Worm (Caenorhabditis elegans): ENCODE measurements around the gene ogdh-2.

ogdh-2 gene

ce11 chrV:12194275-12194674, at the start of gene ogdh-2:
ogdh-2 (plus strand) TSS chrV:12194507.
- TF ChIP-seq sma-3 (GFP tag; optimal IDR thresholded peaks at IDR 0.05) (peak; percentile 48), gmeb-1 (tag; optimal IDR thresholded peaks at IDR 0.05) (no peak), ceh-16 (tag; optimal IDR thresholded peaks at IDR 0.05) (peak; percentile 39), lsy-2 (tag; optimal IDR thresholded peaks at IDR 0.05) (peak in 1 of 2 experiments; percentile 13), nhr-21 (tag; optimal IDR thresholded peaks at IDR 0.05) (peak; percentile 6), nhr-77 (tag; optimal IDR thresholded peaks at IDR 0.05) (no peak), crh-2 (tag; optimal IDR thresholded peaks at IDR 0.05) (no peak), mbf-1 (tag; optimal IDR thresholded peaks at IDR 0.05) (no peak), aly-2 (tag; optimal IDR thresholded peaks at IDR 0.05) (no peak), ZK546.5 (tag; optimal IDR thresholded peaks at IDR 0.05) (no peak), fos-1 (tag; optimal IDR thresholded peaks at IDR 0.05) (peak; percentile 10), lin-11 (tag; optimal IDR thresholded peaks at IDR 0.05) (no peak), egl-27 (tag; optimal IDR thresholded peaks at IDR 0.05) (no peak), nhr-25 (tag; optimal IDR thresholded peaks at IDR 0.05) (peak; percentile 40), mdl-1 (tag; optimal IDR thresholded peaks at IDR 0.05) (no peak)

ce11 chrV:12150607-12151006, 43.7 kb upstream of the ogdh-2 start, which contains the start of gene che-11:
che-11 (minus strand) TSS chrV:12150707.
- TF ChIP-seq sma-3 (GFP tag; optimal IDR thresholded peaks at IDR 0.05) = no peak
- no peak for TF ChIP-seq nhr-77 (tag; optimal IDR thresholded peaks at IDR 0.05)
- TF ChIP-seq unc-55 (GFP tag; optimal IDR thresholded peaks at IDR 0.05) = no peak
- TF ChIP-seq R02D3.7 (tag; optimal IDR thresholded peaks at IDR 0.05) = no peak
- no peak for TF ChIP-seq egl-27 (tag; optimal IDR thresholded peaks at IDR 0.05)
- TF ChIP-seq snpc-4 (tag; optimal IDR thresholded peaks at IDR 0.05) = no peak
- TF ChIP-seq unc-39 (tag; optimal IDR thresholded peaks at IDR 0.05) = no peak
- TF ChIP-seq nhr-23 (tag; optimal IDR thresholded peaks at IDR 0.05) = no peak
- TF ChIP-seq mbf-1 (tag; optimal IDR thresholded peaks at IDR 0.05) = no peak
- no peak for TF ChIP-seq ceh-82 (tag; optimal IDR thresholded peaks at IDR 0.05)
- no peak for TF ChIP-seq alr-1 (tag; optimal IDR thresholded peaks at IDR 0.05)
- TF ChIP-seq nhr-10 (tag; optimal IDR thresholded peaks at IDR 0.05) = no peak
- no peak for TF ChIP-seq ztf-1 (GFP tag; conservative IDR thresholded peaks at IDR 0.05)
- TF ChIP-seq aly-2 (tag; optimal IDR thresholded peaks at IDR 0.05) = no peak
- TF ChIP-seq ceh-16 (tag; optimal IDR thresholded peaks at IDR 0.05) = no peak
- no peak for TF ChIP-seq skn-1 (tag; optimal IDR thresholded peaks at IDR 0.05)
- TF ChIP-seq F13H6.1 (tag; optimal IDR thresholded peaks at IDR 0.05) = no peak

ce11 chrV:12152857-12153256, 41.5 kb upstream of the ogdh-2 start, which contains the start of gene C27A7.8:
C27A7.8 (plus strand) TSS chrV:12153157.
- TF ChIP-seq nhr-237 (tag; optimal IDR thresholded peaks at IDR 0.05) = no peak
- TF ChIP-seq nhr-77 (tag; optimal IDR thresholded peaks at IDR 0.05) = no peak
- no peak for TF ChIP-seq ama-1 (optimal IDR thresholded peaks at IDR 0.05)
- TF ChIP-seq nhr-21 (tag; optimal IDR thresholded peaks at IDR 0.05) = no peak

ce11 chrV:12153784-12154183, 40.5 kb upstream of the ogdh-2 start:
- TF ChIP-seq blmp-1 (tag; optimal IDR thresholded peaks at IDR 0.05; ENCODE audit: insufficient read depth) = no peak
- no peak for TF ChIP-seq fos-1 (tag; optimal IDR thresholded peaks at IDR 0.05)
- TF ChIP-seq nhr-77 (tag; optimal IDR thresholded peaks at IDR 0.05) = no peak
- TF ChIP-seq zag-1 (tag; optimal IDR thresholded peaks at IDR 0.05) = no peak
- TF ChIP-seq dmd-4 (tag; optimal IDR thresholded peaks at IDR 0.05) = no peak
- no peak for TF ChIP-seq snpc-4 (tag; optimal IDR thresholded peaks at IDR 0.05)
- TF ChIP-seq ceh-82 (tag; optimal IDR thresholded peaks at IDR 0.05) = no peak
- TF ChIP-seq gmeb-1 (tag; optimal IDR thresholded peaks at IDR 0.05) = no peak
- TF ChIP-seq elt-1 (tag; optimal IDR thresholded peaks at IDR 0.05) = no peak
- no peak for TF ChIP-seq C34F6.9 (tag; optimal IDR thresholded peaks at IDR 0.05)
- no peak for TF ChIP-seq lin-39 (tag; optimal IDR thresholded peaks at IDR 0.05)
- TF ChIP-seq nhr-12 (tag; optimal IDR thresholded peaks at IDR 0.05) = no peak
- TF ChIP-seq peb-1 (tag; optimal IDR thresholded peaks at IDR 0.05) = no peak
- TF ChIP-seq ZK546.5 (tag; optimal IDR thresholded peaks at IDR 0.05) = no peak
- TF ChIP-seq mbf-1 (tag; optimal IDR thresholded peaks at IDR 0.05) = no peak
- TF ChIP-seq alr-1 (tag; optimal IDR thresholded peaks at IDR 0.05) = no peak

ce11 chrV:12154554-12154953, 39.8 kb upstream of the ogdh-2 start, which contains the start of gene C27A7.9:
C27A7.9 (minus strand) TSS chrV:12154654.
- TF ChIP-seq nhr-11 (tag; optimal IDR thresholded peaks at IDR 0.05) (no peak), ztf-11 (tag; optimal IDR thresholded peaks at IDR 0.05) (no peak), unc-39 (tag; optimal IDR thresholded peaks at IDR 0.05) (no peak), gmeb-1 (tag; optimal IDR thresholded peaks at IDR 0.05) (no peak), Y55F3AM.14 (GFP tag; optimal IDR thresholded peaks at IDR 0.05) (no peak), nhr-21 (tag; optimal IDR thresholded peaks at IDR 0.05) (no peak), alr-1 (tag; optimal IDR thresholded peaks at IDR 0.05) (no peak), lin-39 (tag; optimal IDR thresholded peaks at IDR 0.05) (no peak), sem-4 (tag; optimal IDR thresholded peaks at IDR 0.05) (no peak), blmp-1 (tag; optimal IDR thresholded peaks at IDR 0.05; ENCODE audit: insufficient read depth) (no peak), ceh-16 (tag; optimal IDR thresholded peaks at IDR 0.05) (no peak), fos-1 (tag; optimal IDR thresholded peaks at IDR 0.05) (no peak)
